Worm (Caenorhabditis elegans): ENCODE measurements around the gene F52F10.2.

DNA sequence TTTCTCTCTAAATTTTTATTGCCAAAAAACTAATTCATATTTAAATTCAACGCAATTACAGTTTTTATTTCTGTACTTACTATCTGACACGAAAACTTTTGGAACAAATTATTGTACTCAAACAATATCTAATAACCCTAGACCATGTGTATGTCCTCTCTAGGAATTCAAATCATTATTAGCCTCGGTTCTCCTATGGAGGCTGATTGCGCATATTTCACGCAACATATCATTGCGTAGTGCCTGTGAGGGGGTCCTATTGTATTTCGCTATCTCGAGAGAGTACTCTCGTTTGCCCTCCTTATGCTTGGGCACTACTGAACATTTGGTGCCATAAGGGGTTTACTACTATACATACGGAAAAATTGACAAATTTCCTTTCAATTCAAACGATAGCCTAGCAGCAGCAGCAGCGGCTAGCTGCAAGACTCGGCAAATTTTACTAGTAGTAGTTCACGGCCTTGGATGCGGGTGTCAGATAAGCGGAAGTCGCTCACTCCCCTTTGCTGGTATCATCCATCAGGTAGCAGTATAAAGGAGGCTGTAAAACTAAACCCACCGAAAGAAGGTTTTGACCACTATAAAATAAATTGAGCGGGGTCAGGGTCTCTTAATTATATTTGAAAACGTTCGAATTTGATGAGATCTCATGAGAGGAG is 30.8 kb downstream of the F52F10.2 start:
- TF ChIP-seq him-1 (tag; optimal IDR thresholded peaks at IDR 0.05): no peak
- no peak for TF ChIP-seq W03F9.2 (tag; optimal IDR thresholded peaks at IDR 0.05)
- TF ChIP-seq dao-5 (tag; optimal IDR thresholded peaks at IDR 0.05): no peak
